Fruit fly (Drosophila melanogaster) whole organism, pupa: ENCODE results near the gene Polr2D.

ENCODE experiments used
- CG10348 ChIP-seq: fragments of 200-800 bp; sonication (Bioruptor generic); IDR thresholded peaks from 2 replicates; pipeline ENCODE4 v1.3.6; 2022; ENCODE audit warnings: missing biosample characterization, missing genetic modification characterization
- CG12605 ChIP-seq: fragments of 200-800 bp; sonication (Bioruptor generic); IDR thresholded peaks from 2 replicates; pipeline ENCODE4 v1.3.6; 2022; ENCODE audit warnings: missing biosample characterization, missing genetic modification characterization
- CG13204 ChIP-seq: fragments of 200-800 bp; sonication (Bioruptor generic); optimal IDR thresholded peaks from 2 replicates; lab custom pipeline; 2018; ENCODE audit warnings: missing biosample characterization, mild to moderate bottlenecking, missing genetic modification characterization, moderate library complexity
- CG14655 ChIP-seq: fragments of 200-800 bp; sonication (Bioruptor generic); optimal IDR thresholded peaks from 3 replicates; lab custom pipeline; 2017; ENCODE audit warnings: mild to moderate bottlenecking, missing biosample characterization, missing genetic modification reagents, missing genetic modification characterization
- CG15710 ChIP-seq: fragments of 200-800 bp; sonication (Bioruptor generic); optimal IDR thresholded peaks from 2 replicates; lab custom pipeline; 2018; ENCODE audit warnings: missing biosample characterization, mild to moderate bottlenecking, missing genetic modification characterization, moderate library complexity
- CG17806 ChIP-seq: fragments of 200-800 bp; sonication (Bioruptor generic); optimal IDR thresholded peaks from 2 replicates; lab custom pipeline; 2018; ENCODE audit warnings: missing biosample characterization, mild to moderate bottlenecking, missing genetic modification characterization, moderate library complexity
- CG32121 ChIP-seq: fragments of 200-800 bp; sonication (Bioruptor generic); IDR thresholded peaks from 2 replicates; pipeline ENCODE4 v1.3.6; 2022; ENCODE audit warnings: missing biosample characterization, missing genetic modification characterization
- CG34367 ChIP-seq: fragments of 200-800 bp; sonication (Bioruptor generic); optimal IDR thresholded peaks from 2 replicates; lab custom pipeline; 2018; ENCODE audit warnings: missing biosample characterization, mild to moderate bottlenecking, missing genetic modification characterization
- CG4496 ChIP-seq: fragments of 200-800 bp; sonication (Bioruptor generic); IDR thresholded peaks from 3 replicates; pipeline ENCODE4 v1.3.6; 2022; ENCODE audit warnings: missing biosample characterization, missing genetic modification characterization
- CG8159 ChIP-seq: fragments of 200-800 bp; sonication (Bioruptor generic); optimal IDR thresholded peaks from 3 replicates; lab custom pipeline; 2018; ENCODE audit warnings: missing biosample characterization, mild to moderate bottlenecking, missing genetic modification characterization, moderate library complexity
- CG8301 ChIP-seq: fragments of 200-800 bp; sonication (Bioruptor generic); optimal IDR thresholded peaks from 2 replicates; lab custom pipeline; 2018; ENCODE audit warnings: missing biosample characterization, mild to moderate bottlenecking, missing genetic modification characterization
- CG9948 ChIP-seq: fragments of 200-800 bp; sonication (Bioruptor generic); optimal IDR thresholded peaks from 2 replicates; lab custom pipeline; 2018; ENCODE audit warnings: missing biosample characterization, mild to moderate bottlenecking, missing genetic modification characterization, moderate library complexity
- D1 ChIP-seq: fragments of 200-800 bp; sonication (Bioruptor generic); optimal IDR thresholded peaks from 2 replicates; lab custom pipeline; 2018; ENCODE audit warnings: missing biosample characterization, mild to moderate bottlenecking, missing genetic modification characterization, moderate library complexity
- EcR ChIP-seq: fragments of 200-800 bp; sonication (Bioruptor generic); optimal IDR thresholded peaks from 3 replicates; lab custom pipeline; 2019; ENCODE audit warnings: missing biosample characterization, missing genetic modification characterization, mild to moderate bottlenecking, moderate library complexity, missing genetic modification reagents
- Ets98B ChIP-seq: fragments of 200-800 bp; sonication (Bioruptor generic); IDR thresholded peaks from 2 replicates; pipeline ENCODE4 v1.3.6; 2022; ENCODE audit warnings: missing biosample characterization, missing genetic modification characterization
- Pif1A ChIP-seq: fragments of 200-800 bp; sonication (Bioruptor generic); optimal IDR thresholded peaks from 3 replicates; lab custom pipeline; 2016; ENCODE audit warnings: missing biosample characterization, missing genetic modification characterization
- Pif1B ChIP-seq: fragments of 200-800 bp; sonication (Bioruptor generic); optimal IDR thresholded peaks from 3 replicates; lab custom pipeline; 2016; ENCODE audit warnings: missing biosample characterization, missing genetic modification characterization
- Snoo ChIP-seq: fragments of 200-800 bp; sonication (Bioruptor generic); optimal IDR thresholded peaks from 3 replicates; lab custom pipeline; 2017; ENCODE audit warnings: missing biosample characterization, mild to moderate bottlenecking, missing genetic modification characterization, inconsistent platforms
- fd96Ca ChIP-seq: fragments of 200-800 bp; sonication (Bioruptor generic); IDR thresholded peaks from 3 replicates; pipeline ENCODE4 v1.3.6; 2022; ENCODE audit warnings: missing biosample characterization, missing genetic modification characterization
- gl ChIP-seq: fragments of 200-800 bp; sonication (Bioruptor generic); optimal IDR thresholded peaks from 2 replicates; lab custom pipeline; 2018; ENCODE audit warnings: missing biosample characterization, mild to moderate bottlenecking, missing genetic modification characterization
- rn ChIP-seq: fragments of 200-800 bp; sonication (Bioruptor generic); IDR thresholded peaks from 2 replicates; pipeline ENCODE4 v1.3.6; 2022; ENCODE audit warnings: missing biosample characterization, missing genetic modification characterization

The Polr2D gene

dm6 chr3R:18255281-18255680, at the start of gene Polr2D, which contains the start of the genes Ada2a, Tgs1 and moi:
Gene Polr2D, minus strand, starts transcription at chr3R:18255487.
Gene Ada2a, minus strand, starts transcription at chr3R:18255487.
Gene Tgs1, plus strand, starts transcription at chr3R:18255530.
Gene moi, plus strand, starts transcription at chr3R:18255530.
- no peak for TF ChIP-seq Pif1B (GFP tag; lab: Kevin White, UChicago)
- no peak for TF ChIP-seq EcR (GFP tag; lab: Kevin White, UChicago)
- no peak for TF ChIP-seq CG15710 (tag; lab: Kevin White, UChicago)
- TF ChIP-seq gl, result no peak
- TF ChIP-seq CG17806 (tag; lab: Kevin White, UChicago), result no peak
- no peak for TF ChIP-seq D1 (tag; lab: Kevin White, UChicago)
- TF ChIP-seq CG12605 (GFP tag; lab: Robert Waterston, UW), result no peak

DNA sequence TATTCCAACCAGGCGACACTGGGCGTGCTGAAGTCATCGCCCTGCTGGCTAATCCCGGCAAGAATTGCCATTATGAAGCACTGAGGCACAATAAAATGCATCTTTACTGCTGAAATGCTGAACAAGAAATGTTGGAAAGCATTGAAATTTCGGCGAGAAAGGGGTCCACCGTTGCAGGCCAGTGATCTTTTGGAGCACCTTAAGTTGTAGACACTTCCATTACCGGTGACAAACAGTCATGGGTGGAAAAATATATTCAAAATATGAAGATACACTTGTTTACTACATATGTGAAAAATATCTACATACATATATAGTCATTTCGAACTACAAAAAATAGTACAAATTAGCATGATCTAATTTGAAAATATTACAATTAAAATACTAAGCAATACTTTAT, 47.5 kb upstream of the Polr2D start, which contains the start of gene CG7126:
TSS of gene CG7126 (minus strand) at position 101 of the 400 bp plus-strand sequence.
- no peak for TF ChIP-seq CG8159
- no peak for TF ChIP-seq CG15710 (tag; lab: Kevin White, UChicago)
- TF ChIP-seq gl, result no peak

DNA sequence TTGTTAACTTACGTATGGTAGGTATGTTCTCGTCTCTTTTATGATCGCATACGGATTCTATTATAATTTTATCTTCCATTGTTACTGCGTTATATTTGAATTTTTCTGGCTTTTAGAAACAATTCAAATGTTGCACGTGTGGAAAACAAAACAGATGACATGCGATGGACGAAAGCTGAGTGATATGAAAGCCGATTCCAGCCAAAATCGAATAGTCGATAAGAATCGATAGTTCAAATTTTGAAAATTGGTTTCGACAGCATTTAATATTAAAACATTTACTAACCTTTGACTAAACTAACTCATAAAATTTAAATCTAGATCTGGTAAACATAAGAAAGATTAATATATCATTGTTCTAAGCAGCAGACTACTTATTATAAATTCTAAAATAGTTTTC, 46.3 kb upstream of the Polr2D start, which contains the start of gene Polr1E:
TSS of gene Polr1E (minus strand) at position 160 of the 400 bp plus-strand sequence.
- TF ChIP-seq CG10348 (GFP tag; lab: Robert Waterston, UW), result no peak
- no peak for TF ChIP-seq Ets98B (GFP tag; lab: Robert Waterston, UW)
- no peak for TF ChIP-seq CG9948 (tag; lab: Kevin White, UChicago)
- no peak for TF ChIP-seq CG13204 (GFP tag; lab: Kevin White, UChicago)
- TF ChIP-seq D1 (tag; lab: Kevin White, UChicago), result peak; percentile 76
- TF ChIP-seq CG12605 (GFP tag; lab: Robert Waterston, UW), result no peak

- no peak for TF ChIP-seq EcR (GFP tag; lab: Kevin White, UChicago)
- peak; percentile 59 for TF ChIP-seq fd96Ca (GFP tag; lab: Robert Waterston, UW)
- peak; percentile 29 for TF ChIP-seq CG8301 (tag; lab: Kevin White, UChicago)
- TF ChIP-seq Pif1A (GFP tag; lab: Kevin White, UChicago), result no peak
- TF ChIP-seq CG17806 (tag; lab: Kevin White, UChicago), result peak; percentile 58
- 0 out of 2 replicates have a peak, but pooled peaks have one; percentile 8 for TF ChIP-seq rn (GFP tag; lab: Robert Waterston, UW)
- no peak for TF ChIP-seq Pif1B (GFP tag; lab: Kevin White, UChicago)
- peak; percentile 43 for TF ChIP-seq CG9948 (tag; lab: Kevin White, UChicago)
- peak; percentile 62 for TF ChIP-seq Ets98B (GFP tag; lab: Robert Waterston, UW)
- peak; percentile 68 for TF ChIP-seq CG15710 (tag; lab: Kevin White, UChicago)
- no peak for TF ChIP-seq gl
- peak; percentile 20 for TF ChIP-seq Snoo (tag; lab: Kevin White, UChicago)
- peak; percentile 76; the same call in 1 of the 3 replicates for TF ChIP-seq CG4496
- TF ChIP-seq D1 (tag; lab: Kevin White, UChicago), result no peak
- no peak for TF ChIP-seq CG14655 (GFP tag; lab: Kevin White, UChicago)
- no peak for TF ChIP-seq CG10348 (GFP tag; lab: Robert Waterston, UW)
- TF ChIP-seq CG32121 (GFP tag; lab: Robert Waterston, UW), result no peak
- TF ChIP-seq CG13204 (GFP tag; lab: Kevin White, UChicago), result no peak
- TF ChIP-seq CG34367 (tag; lab: Kevin White, UChicago), result peak; percentile 51
- TF ChIP-seq CG8159, result no peak
- TF ChIP-seq CG12605 (GFP tag; lab: Robert Waterston, UW), result 0 out of 2 replicates have a peak, but pooled peaks have one; percentile 42
- TF ChIP-seq, all 21 proteins: peak for 11
These were observed 43.6 kb upstream of the Polr2D start, which contains the start of gene Dlc90F for dm6 chr3R:18298900-18299321. Gene Dlc90F, plus strand, starts transcription at chr3R:18299229.

DNA sequence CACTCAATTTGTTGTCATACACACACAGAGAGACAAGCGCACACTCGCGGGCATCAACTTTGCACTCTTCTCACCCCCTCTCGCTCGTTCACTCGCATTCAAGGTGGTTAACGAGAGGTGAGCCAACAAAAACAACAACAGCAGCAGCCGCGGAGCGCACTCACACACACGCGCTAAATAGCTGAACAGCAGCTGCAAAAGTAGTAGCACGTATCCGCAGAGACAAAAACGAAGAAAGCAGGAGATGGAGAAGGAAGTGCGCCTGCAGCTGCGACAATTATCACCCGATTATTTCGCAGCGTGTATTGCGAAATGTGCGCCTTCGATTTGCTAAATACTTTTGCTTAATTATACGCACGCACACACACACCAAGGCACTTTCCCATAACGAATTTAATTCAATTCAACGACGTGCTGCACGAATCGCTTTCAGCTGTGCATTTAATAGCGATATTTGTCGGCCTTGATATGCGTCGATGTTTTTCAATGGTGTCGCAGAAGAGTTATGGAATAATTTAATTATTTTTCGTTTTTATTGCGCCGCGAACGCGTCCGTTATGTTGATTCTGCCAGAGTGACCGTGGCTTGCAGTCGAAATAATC, 43.1 kb upstream of the Polr2D start:
- no peak for TF ChIP-seq CG10348 (GFP tag; lab: Robert Waterston, UW)
- TF ChIP-seq EcR (GFP tag; lab: Kevin White, UChicago), result peak; percentile 64
- TF ChIP-seq CG13204 (GFP tag; lab: Kevin White, UChicago), result peak; percentile 61
- TF ChIP-seq fd96Ca (GFP tag; lab: Robert Waterston, UW), result no peak; the same call in 1 of the 3 replicates
- no peak for TF ChIP-seq CG17806 (tag; lab: Kevin White, UChicago)
- peak; percentile 63; the same call in 1 of the 2 replicates for TF ChIP-seq CG32121 (GFP tag; lab: Robert Waterston, UW)
- peak; percentile 75 for TF ChIP-seq CG8159
- TF ChIP-seq D1 (tag; lab: Kevin White, UChicago), result no peak
- peak; percentile 42; the same call in 1 of the 3 replicates for TF ChIP-seq CG4496
- TF ChIP-seq Pif1B (GFP tag; lab: Kevin White, UChicago), result peak; percentile 74
- TF ChIP-seq CG8301 (tag; lab: Kevin White, UChicago), result no peak
- TF ChIP-seq Ets98B (GFP tag; lab: Robert Waterston, UW), result peak; percentile 70
- peak; percentile 9 for TF ChIP-seq Pif1A (GFP tag; lab: Kevin White, UChicago)
- peak; percentile 2 for TF ChIP-seq CG15710 (tag; lab: Kevin White, UChicago)
- no peak for TF ChIP-seq CG34367 (tag; lab: Kevin White, UChicago)
- no peak for TF ChIP-seq gl
- no peak for TF ChIP-seq rn (GFP tag; lab: Robert Waterston, UW)
- no peak for TF ChIP-seq CG9948 (tag; lab: Kevin White, UChicago)
- TF ChIP-seq Snoo (tag; lab: Kevin White, UChicago), result no peak
- no peak for TF ChIP-seq CG14655 (GFP tag; lab: Kevin White, UChicago)
- TF ChIP-seq CG12605 (GFP tag; lab: Robert Waterston, UW), result 0 out of 2 replicates have a peak, but pooled peaks have one; percentile 18
